Fruit fly (Drosophila melanogaster): Measurements from ENCODE around the gene X11Lbeta.

X11Lbeta gene

DNA sequence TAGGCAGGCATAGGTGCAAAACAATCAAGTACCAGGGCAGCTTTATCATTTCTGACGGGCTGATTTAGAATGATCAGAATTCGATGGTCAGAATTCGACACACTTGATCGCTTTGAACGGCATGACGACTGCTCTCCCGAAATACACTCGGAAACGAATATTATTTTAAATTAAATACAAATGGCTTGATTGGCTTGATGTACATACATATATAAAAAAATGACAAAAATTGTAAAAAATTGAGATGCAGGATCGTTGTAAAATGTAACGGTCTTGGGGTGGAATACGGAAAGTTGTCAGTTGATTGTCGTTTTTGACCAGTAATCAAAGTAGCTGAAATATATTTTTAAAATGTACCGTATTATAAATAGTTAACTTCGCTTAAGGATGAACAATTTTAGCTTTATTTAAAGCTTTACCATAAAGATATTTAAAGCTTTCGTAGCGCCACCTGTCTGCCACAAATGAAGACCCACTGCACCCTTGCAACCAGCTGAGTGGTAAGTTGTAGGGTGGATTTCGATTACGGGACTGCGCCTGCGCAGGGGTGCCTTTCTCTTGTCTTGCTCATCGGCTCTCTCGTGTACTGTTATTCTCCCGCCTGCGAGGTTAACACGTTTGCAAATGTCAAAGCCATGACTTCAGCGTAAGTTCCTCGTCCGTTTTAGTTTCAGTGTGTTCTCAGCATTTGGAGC lies at the start of gene X11Lbeta, which contains the start of gene CG9806:
Gene X11Lbeta, plus strand, starts transcription at position 676 of the 695 bp plus-strand sequence.
Gene CG9806, minus strand, starts transcription at position 51 of the 695 bp plus-strand sequence.
- TF ChIP-seq usp (GFP tag; optimal IDR thresholded peaks at IDR 0.05) (no peak), CG8478 (optimal IDR thresholded peaks at IDR 0.05) (no peak), psq (optimal IDR thresholded peaks at IDR 0.05) (no peak), Dll (optimal IDR thresholded peaks at IDR 0.05) (no peak), pan (optimal IDR thresholded peaks at IDR 0.05) (no peak), EcR (GFP tag; optimal IDR thresholded peaks at IDR 0.05) (no peak)

- TF ChIP-seq pan (optimal IDR thresholded peaks at IDR 0.05) (no peak), psq (optimal IDR thresholded peaks at IDR 0.05) (no peak), EcR (GFP tag; optimal IDR thresholded peaks at IDR 0.05) (no peak)
These were observed 49.8 kb upstream of the X11Lbeta start for dm6 chrX:10577773-10578172.

dm6 chrX:10579569-10579968 lies 48.0 kb upstream of the X11Lbeta start:
- TF ChIP-seq psq (optimal IDR thresholded peaks at IDR 0.05) (no peak), Dll (optimal IDR thresholded peaks at IDR 0.05) (no peak), pan (optimal IDR thresholded peaks at IDR 0.05) (no peak), EcR (GFP tag; optimal IDR thresholded peaks at IDR 0.05) (no peak), usp (GFP tag; optimal IDR thresholded peaks at IDR 0.05) (no peak), CG8478 (optimal IDR thresholded peaks at IDR 0.05) (no peak)

- TF ChIP-seq psq (optimal IDR thresholded peaks at IDR 0.05) (no peak), Dll (optimal IDR thresholded peaks at IDR 0.05) (no peak), usp (GFP tag; optimal IDR thresholded peaks at IDR 0.05) (no peak), pan (optimal IDR thresholded peaks at IDR 0.05) (no peak), CG8478 (optimal IDR thresholded peaks at IDR 0.05) (no peak), EcR (GFP tag; optimal IDR thresholded peaks at IDR 0.05) (no peak)
These were observed 47.0 kb upstream of the X11Lbeta start for dm6 chrX:10580459-10581103.

dm6 chrX:10581476-10581875 lies 46.1 kb upstream of the X11Lbeta start:
- TF ChIP-seq pan (optimal IDR thresholded peaks at IDR 0.05) (peak; percentile 88), usp (GFP tag; optimal IDR thresholded peaks at IDR 0.05) (no peak)

- TF ChIP-seq EcR (GFP tag; optimal IDR thresholded peaks at IDR 0.05) (no peak), usp (GFP tag; optimal IDR thresholded peaks at IDR 0.05) (no peak), Dll (optimal IDR thresholded peaks at IDR 0.05) (no peak), pan (optimal IDR thresholded peaks at IDR 0.05) (no peak), CG8478 (optimal IDR thresholded peaks at IDR 0.05) (no peak), psq (optimal IDR thresholded peaks at IDR 0.05) (no peak)
These were observed 45.5 kb upstream of the X11Lbeta start for dm6 chrX:10582064-10582463.

DNA sequence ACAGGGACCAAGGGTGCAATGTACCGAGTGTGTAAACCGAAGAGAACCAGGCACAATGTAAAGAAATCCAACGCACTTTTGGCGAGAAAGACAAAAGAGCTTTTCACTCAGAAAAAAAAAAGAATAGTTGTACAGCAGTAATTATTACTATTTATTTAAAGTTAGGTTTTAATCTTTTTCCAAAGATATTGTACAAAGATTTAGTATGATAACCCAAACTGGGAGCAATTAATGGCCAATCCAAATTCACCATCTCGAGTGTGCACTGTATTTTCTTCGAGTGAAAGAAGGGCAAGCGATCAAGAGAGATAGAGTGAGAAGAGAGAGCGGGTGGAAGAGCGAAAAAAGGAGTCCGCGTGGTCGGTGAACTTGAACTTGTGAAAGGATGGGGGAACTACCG lies 43.1 kb upstream of the X11Lbeta start:
- TF ChIP-seq pan (optimal IDR thresholded peaks at IDR 0.05) (no peak), psq (optimal IDR thresholded peaks at IDR 0.05) (no peak), Dll (optimal IDR thresholded peaks at IDR 0.05) (no peak), CG8478 (optimal IDR thresholded peaks at IDR 0.05) (no peak), EcR (GFP tag; optimal IDR thresholded peaks at IDR 0.05) (no peak), usp (GFP tag; optimal IDR thresholded peaks at IDR 0.05) (no peak)

DNA sequence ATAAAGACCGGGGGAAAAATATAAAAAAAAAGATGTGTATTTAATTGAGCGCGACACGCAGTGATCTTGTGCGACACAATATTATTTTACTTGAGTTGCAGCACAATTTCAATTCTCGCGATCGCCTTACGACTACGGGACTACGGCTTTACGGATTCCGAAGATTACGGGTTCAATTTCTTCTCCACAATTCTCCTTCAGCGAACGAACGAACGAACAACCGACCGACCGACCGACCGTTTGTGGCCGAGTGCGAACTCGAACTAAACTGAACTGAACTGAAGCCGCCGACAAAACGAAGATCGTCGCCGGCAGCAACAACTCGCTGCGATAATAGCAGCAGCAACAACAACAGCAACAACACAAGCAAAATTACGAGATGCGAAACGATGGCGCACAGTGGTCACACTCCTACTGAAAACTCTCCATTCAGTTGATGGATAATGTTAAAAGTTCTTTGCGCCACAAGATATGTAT lies 42.3 kb upstream of the X11Lbeta start, which contains the start of gene spri:
Gene spri, minus strand, starts transcription at position 265 of the 477 bp plus-strand sequence.
- TF ChIP-seq pan (optimal IDR thresholded peaks at IDR 0.05), result no peak
- TF ChIP-seq EcR (GFP tag; optimal IDR thresholded peaks at IDR 0.05), result no peak
- no peak for TF ChIP-seq Dll (optimal IDR thresholded peaks at IDR 0.05)
- TF ChIP-seq CG8478 (optimal IDR thresholded peaks at IDR 0.05), result no peak
- no peak for TF ChIP-seq usp (GFP tag; optimal IDR thresholded peaks at IDR 0.05)
- TF ChIP-seq psq (optimal IDR thresholded peaks at IDR 0.05), result no peak

- TF ChIP-seq CG8478 (optimal IDR thresholded peaks at IDR 0.05) (no peak), usp (GFP tag; optimal IDR thresholded peaks at IDR 0.05) (no peak), psq (optimal IDR thresholded peaks at IDR 0.05) (no peak), EcR (GFP tag; optimal IDR thresholded peaks at IDR 0.05) (no peak), Dll (optimal IDR thresholded peaks at IDR 0.05) (no peak), pan (optimal IDR thresholded peaks at IDR 0.05) (no peak)
These were observed 41.4 kb upstream of the X11Lbeta start for dm6 chrX:10586173-10586572.

DNA sequence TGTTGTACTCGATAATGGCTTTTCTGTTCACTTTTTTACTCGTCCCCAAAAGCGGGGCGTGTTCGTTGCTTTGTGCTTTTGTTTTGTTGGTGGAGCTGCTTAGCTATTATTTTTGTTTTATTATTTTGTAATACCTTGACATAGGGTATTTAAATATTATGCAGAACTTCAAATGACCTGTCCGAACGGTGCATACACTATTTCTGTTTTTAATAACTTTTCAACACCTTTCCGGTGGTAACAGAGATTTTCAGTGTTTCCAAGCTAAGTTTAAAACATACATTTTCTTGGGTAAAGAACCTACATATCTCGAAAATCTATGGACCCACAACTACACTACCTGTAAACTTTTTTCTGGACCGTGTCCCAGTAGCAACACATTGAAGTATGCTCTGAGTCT lies 40.1 kb upstream of the X11Lbeta start:
- TF ChIP-seq EcR (GFP tag; optimal IDR thresholded peaks at IDR 0.05) (no peak), usp (GFP tag; optimal IDR thresholded peaks at IDR 0.05) (no peak)

DNA sequence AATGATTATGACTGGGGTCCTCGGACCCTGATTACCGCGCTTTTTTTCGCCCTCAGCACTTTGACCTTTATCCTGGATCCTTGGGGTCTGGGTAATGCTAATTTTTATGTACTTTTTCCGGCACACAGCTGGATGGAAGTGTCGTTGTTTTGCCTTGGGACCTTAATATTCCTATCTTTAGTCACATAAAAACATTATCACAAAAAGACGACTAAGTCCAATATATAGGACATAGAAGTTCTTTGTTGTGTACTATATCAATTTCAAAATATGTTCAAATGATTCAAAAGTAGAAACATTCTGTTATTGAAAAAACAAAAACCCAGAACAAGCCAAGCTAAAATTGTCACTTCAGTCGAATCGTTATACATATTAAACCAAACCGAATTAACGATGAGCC lies 38.7 kb upstream of the X11Lbeta start, which contains the start of gene Rab9D:
Gene Rab9D, plus strand, starts transcription at position 301 of the 400 bp plus-strand sequence.
- no peak for TF ChIP-seq EcR (GFP tag; optimal IDR thresholded peaks at IDR 0.05)
- no peak for TF ChIP-seq Dll (optimal IDR thresholded peaks at IDR 0.05)

DNA sequence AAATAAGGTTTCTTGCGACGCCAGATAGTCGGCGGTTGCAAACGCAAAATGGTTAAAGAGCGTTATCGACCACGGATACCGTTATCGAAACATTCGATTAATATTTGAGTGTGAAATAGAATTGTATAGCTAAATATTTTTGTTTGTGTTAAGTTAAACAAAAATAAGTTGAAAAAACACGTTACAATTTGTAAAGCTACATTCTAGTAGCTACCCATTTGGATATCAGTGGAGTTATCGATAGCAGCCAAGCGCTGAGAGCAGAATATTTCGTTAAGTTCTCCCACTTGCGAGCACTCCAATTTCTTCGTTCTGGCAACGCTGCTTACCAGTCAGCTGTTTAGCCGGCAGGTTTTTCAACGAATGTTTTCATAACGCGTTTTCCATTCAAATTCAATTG lies 31.7 kb upstream of the X11Lbeta start, which contains the start of the genes Hmr and CG2124:
Gene Hmr, minus strand, starts transcription at position 43 of the 400 bp plus-strand sequence.
Gene CG2124, plus strand, starts transcription at position 310 of the 400 bp plus-strand sequence.
- TF ChIP-seq psq (optimal IDR thresholded peaks at IDR 0.05) (no peak), CG8478 (optimal IDR thresholded peaks at IDR 0.05) (no peak), pan (optimal IDR thresholded peaks at IDR 0.05) (no peak), usp (GFP tag; optimal IDR thresholded peaks at IDR 0.05) (no peak), Dll (optimal IDR thresholded peaks at IDR 0.05) (no peak), EcR (GFP tag; optimal IDR thresholded peaks at IDR 0.05) (no peak)
